Worm (Caenorhabditis elegans) whole organism, L3 larva: ENCODE data around the gene str-45.

Source experiments
- ZK546.5 ChIP-seq: sonication (generic microtip); optimal IDR thresholded peaks from 2 replicates; lab custom pipeline; 2017; ENCODE audit warnings: missing biosample characterization, missing genetic modification characterization
- ceh-28 ChIP-seq: fragments of 150-350 bp; optimal IDR thresholded peaks from 2 replicates; lab custom pipeline; 2014; ENCODE audit warnings: missing biosample characterization, missing genetic modification reagents, missing genetic modification characterization
- egl-5 ChIP-seq: fragments of 150-350 bp; optimal IDR thresholded peaks from 2 replicates; lab custom pipeline; 2017; ENCODE audit warnings: missing biosample characterization, missing genetic modification reagents, missing genetic modification characterization, inconsistent platforms
- eor-1 ChIP-seq, 2 experiments: fragments of 150-350 bp; optimal IDR thresholded peaks; 2 replicates each; lab custom pipeline; 2014 to 2018; ENCODE audit warnings: missing biosample characterization in 2 of 2, missing genetic modification characterization in 2 of 2
- sea-2 ChIP-seq: fragments of 150-350 bp; sonication (generic microtip); optimal IDR thresholded peaks from 4 replicates; lab custom pipeline; 2014; ENCODE audit warnings: missing biosample characterization, missing genetic modification reagents, missing genetic modification characterization
- tbx-2 ChIP-seq: sonication (generic microtip); optimal IDR thresholded peaks from 2 replicates; lab custom pipeline; 2016; ENCODE audit warnings: mild to moderate bottlenecking, missing genetic modification characterization, missing compliant biosample characterization
- zag-1 ChIP-seq: fragments of 150-350 bp; optimal IDR thresholded peaks from 2 replicates; lab custom pipeline; 2014; ENCODE audit warnings: missing biosample characterization, missing genetic modification characterization

- TF ChIP-seq egl-5 (no peak), ZK546.5 (tag; lab: Kevin White, UChicago) (no peak), ceh-28 (tag; lab: Kevin White, UChicago) (no peak), eor-1 (tag; optimal IDR thresholded peaks at IDR 0.05; lab: Kevin White, UChicago) (no peak), sea-2 (no peak), zag-1 (no peak), tbx-2 (tag; lab: Kevin White, UChicago) (peak; percentile 82)
These were observed 32.1 kb downstream of the str-45 start, which contains the start of gene Y75B12B.11 for ce11 chrV:15190903-15191302.
